Fruit fly (Drosophila melanogaster): ENCODE measurements around the gene Edem1.
A peak's percentile ranks its signal among the peaks of the same experiment; 100 is the strongest.

The Edem1 gene

DNA sequence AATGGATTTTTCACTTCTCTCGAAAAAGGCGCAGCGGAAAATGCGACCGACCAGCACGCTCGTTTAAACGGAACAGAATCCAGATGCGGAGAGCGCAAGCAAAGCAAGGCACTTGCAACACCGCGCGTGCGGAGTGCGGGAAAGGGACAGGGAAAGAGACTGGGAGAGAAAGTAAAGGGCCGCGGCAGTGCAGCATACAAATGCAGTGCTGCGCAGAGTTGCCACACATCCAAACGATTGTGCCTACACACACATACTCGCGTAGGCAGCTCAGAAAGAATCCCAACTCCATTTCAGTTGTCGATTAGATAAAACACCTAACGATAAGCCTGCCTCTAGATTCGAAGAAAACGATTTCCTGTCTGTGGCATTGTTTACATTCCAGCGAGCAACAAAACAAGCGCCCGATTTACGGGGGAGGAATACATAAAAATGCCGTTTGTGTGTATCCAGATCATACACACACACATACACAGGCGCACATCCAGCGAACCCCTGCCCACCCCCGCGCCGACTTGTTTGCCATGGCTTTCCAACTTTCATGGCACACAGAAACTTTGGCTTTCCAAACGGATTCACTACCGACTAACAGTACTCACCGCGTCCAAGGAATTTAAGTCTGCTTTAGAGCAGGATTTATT is 9.1 kb downstream of the Edem1 start (continued):
- TF ChIP-seq Pdp1 (GFP tag; optimal IDR thresholded peaks at IDR 0.05) (no peak), CG2889 (GFP tag; IDR thresholded peaks at IDR 0.05) (no peak), CG14860 (GFP tag; IDR thresholded peaks at IDR 0.05; ENCODE audit: partially characterized antibody) (no peak), Stat92E (GFP tag; optimal IDR thresholded peaks at IDR 0.05) (peak in 1 of 3 experiments; percentile 61), nerfin-1 (tag; optimal IDR thresholded peaks at IDR 0.05) (peak; percentile 89), HmgZ (tag; optimal IDR thresholded peaks at IDR 0.05) (peak; percentile 19), CG33213 (GFP tag; optimal IDR thresholded peaks at IDR 0.05) (no peak), odd (GFP tag; optimal IDR thresholded peaks at IDR 0.05) (no peak), nau (GFP tag; optimal IDR thresholded peaks at IDR 0.05) (no peak), CG17186 (GFP tag; optimal IDR thresholded peaks at IDR 0.05) (no peak), D19A (tag; optimal IDR thresholded peaks at IDR 0.05) (no peak), crol (GFP tag; IDR thresholded peaks at IDR 0.05) (peak; percentile 87), CG13296 (GFP tag; optimal IDR thresholded peaks at IDR 0.05) (no peak), pros (GFP tag; optimal IDR thresholded peaks at IDR 0.05) (peak; percentile 88), CG7839 (tag; optimal IDR thresholded peaks at IDR 0.05) (no peak), schlank (tag; optimal IDR thresholded peaks at IDR 0.05) (no peak), abd-A (tag; optimal IDR thresholded peaks at IDR 0.05) (peak; percentile 43), dati (GFP tag; IDR thresholded peaks at IDR 0.05) (no peak), CG32767 (GFP tag; IDR thresholded peaks at IDR 0.05) (peak; percentile 94), cg (GFP tag; optimal IDR thresholded peaks at IDR 0.05) (peak; percentile 88), Taf1 (GFP tag; IDR thresholded peaks at IDR 0.05) (no peak), BtbVII (GFP tag; optimal IDR thresholded peaks at IDR 0.05) (no peak), da (GFP tag; optimal IDR thresholded peaks at IDR 0.05) (no peak), CG6791 (GFP tag; IDR thresholded peaks at IDR 0.05; ENCODE audit: partially characterized antibody) (no peak), wor (GFP tag; IDR thresholded peaks at IDR 0.05) (no peak), Dek (tag; optimal IDR thresholded peaks at IDR 0.05) (no peak), CTCF (GFP tag; optimal IDR thresholded peaks at IDR 0.05) (no peak), CG9797 (GFP tag; optimal IDR thresholded peaks at IDR 0.05) (no peak), insv (GFP tag; optimal IDR thresholded peaks at IDR 0.05) (peak in 1 of 2 experiments; percentile 22), Sox100B (GFP tag; optimal IDR thresholded peaks at IDR 0.05) (no peak), wek (GFP tag; optimal IDR thresholded peaks at IDR 0.05) (no peak), CG6175 (GFP tag; IDR thresholded peaks at IDR 0.05) (no peak)

- TF ChIP-seq CG15696 (tag; optimal IDR thresholded peaks at IDR 0.05), result no peak
- no peak for TF ChIP-seq CG6765 (GFP tag; optimal IDR thresholded peaks at IDR 0.05)
- TF ChIP-seq grau (tag; optimal IDR thresholded peaks at IDR 0.05), result peak; percentile 67
- TF ChIP-seq CG10366 (GFP tag; IDR thresholded peaks at IDR 0.05), result peak; percentile 20; the same call in 1 of the 2 replicates
- peak; percentile 40 for TF ChIP-seq Med (GFP tag)
- no peak for TF ChIP-seq Ssrp (tag; optimal IDR thresholded peaks at IDR 0.05)
- TF ChIP-seq CG17829 (tag; optimal IDR thresholded peaks at IDR 0.05), result no peak
- no peak for TF ChIP-seq inv (GFP tag; IDR thresholded peaks at IDR 0.05; ENCODE audit: partially characterized antibody)
- peak; percentile 8 for TF ChIP-seq lilli (GFP tag; optimal IDR thresholded peaks at IDR 0.05)
- TF ChIP-seq kni (GFP tag; optimal IDR thresholded peaks at IDR 0.05), result no peak
- TF ChIP-seq Opbp (GFP tag; IDR thresholded peaks at IDR 0.05; ENCODE audit: partially characterized antibody), result no peak
- TF ChIP-seq CG9932 (GFP tag; IDR thresholded peaks at IDR 0.05), result no peak
- peak; percentile 4 for TF ChIP-seq CG11504 (tag; optimal IDR thresholded peaks at IDR 0.05)
- TF ChIP-seq Dbx (GFP tag; IDR thresholded peaks at IDR 0.05), result no peak
- TF ChIP-seq sens (GFP tag), result peak; percentile 6
- no peak for TF ChIP-seq amos (GFP tag; IDR thresholded peaks at IDR 0.05; ENCODE audit: partially characterized antibody)
- peak; percentile 24; the same call in 1 of the 3 replicates for TF ChIP-seq row (GFP tag; IDR thresholded peaks at IDR 0.05)
- TF ChIP-seq Drgx (GFP tag; IDR thresholded peaks at IDR 0.05), result peak; percentile 27; the same call in 1 of the 2 replicates
- no peak for TF ChIP-seq sqz (GFP tag; optimal IDR thresholded peaks at IDR 0.05)
- no peak for TF ChIP-seq D19A (tag; optimal IDR thresholded peaks at IDR 0.05)
Measured at dm6 chrX:1897384-1897783, 11.2 kb downstream of the Edem1 start.
